Fruit fly (Drosophila melanogaster): ENCODE results near the gene CG7542.

- TF ChIP-seq psq (optimal IDR thresholded peaks at IDR 0.05), result no peak
- peak; percentile 97 for TF ChIP-seq Dll (optimal IDR thresholded peaks at IDR 0.05)
- no peak for TF ChIP-seq pan (optimal IDR thresholded peaks at IDR 0.05)
- TF ChIP-seq CG8478 (optimal IDR thresholded peaks at IDR 0.05), result peak; percentile 11
- peak in 1 of 2 experiments; percentile 58 for TF ChIP-seq EcR (GFP tag; optimal IDR thresholded peaks at IDR 0.05)
- TF ChIP-seq usp (GFP tag; optimal IDR thresholded peaks at IDR 0.05), result no peak
Observed at dm6 chr3L:17576093-17576885, 26.7 kb downstream of the CG7542 start.
